Worm (Caenorhabditis elegans): ENCODE data around the gene fbxc-28.

- TF ChIP-seq tbx-2 (tag; optimal IDR thresholded peaks at IDR 0.05) (no peak), nhr-11 (tag; optimal IDR thresholded peaks at IDR 0.05) (no peak)
These were observed 42.9 kb upstream of the fbxc-28 start for ce11 chrII:880666-881226.
